Fruit fly (Drosophila melanogaster) whole organism, embryonic: ENCODE measurements around the gene caps.

Experiments
- Awh ChIP-seq: fragments of 200-800 bp; sonication (Bioruptor generic); IDR thresholded peaks from 2 replicates; pipeline ENCODE4, ENCODE4 v1.3.6; 2022; ENCODE audit warnings: missing biosample characterization, missing genetic modification characterization
- Blimp-1 ChIP-seq: fragments of 200-800 bp; sonication (Bioruptor generic); optimal IDR thresholded peaks from 3 replicates; lab custom pipeline; 2018; ENCODE audit warnings: missing biosample characterization, missing genetic modification characterization, mild to moderate bottlenecking, moderate library complexity, missing genetic modification reagents
- C15 ChIP-seq: fragments of 200-800 bp; sonication (Bioruptor generic); IDR thresholded peaks from 3 replicates; pipeline ENCODE4 v1.3.6; 2022; ENCODE audit warnings: missing biosample characterization, missing genetic modification characterization
- CG1024 ChIP-seq: fragments of 200-800 bp; sonication (Bioruptor generic); IDR thresholded peaks from 2 replicates; pipeline ENCODE4 v1.3.6; 2022; ENCODE audit warnings: missing biosample characterization, missing genetic modification characterization
- CG10321 ChIP-seq: fragments of 200-800 bp; sonication (Bioruptor generic); IDR thresholded peaks from 2 replicates; pipeline ENCODE4 v1.3.6; 2022; ENCODE audit warnings: missing biosample characterization, missing genetic modification characterization
- CG10366 ChIP-seq: fragments of 200-800 bp; sonication (Bioruptor generic); IDR thresholded peaks from 2 replicates; pipeline ENCODE4 v1.3.6; 2022; ENCODE audit warnings: missing biosample characterization, missing genetic modification characterization
- CG11504 ChIP-seq: fragments of 200-800 bp; sonication (Bioruptor generic); optimal IDR thresholded peaks from 3 replicates; lab custom pipeline; 2019; ENCODE audit warnings: missing biosample characterization, mild to moderate bottlenecking, missing genetic modification characterization, moderate library complexity
- CG1233 ChIP-seq: fragments of 200-800 bp; sonication (Bioruptor generic); optimal IDR thresholded peaks from 4 replicates; lab custom pipeline; 2018; ENCODE audit warnings: missing biosample characterization, mild to moderate bottlenecking, missing genetic modification characterization
- CG15696 ChIP-seq: fragments of 200-800 bp; sonication (Bioruptor generic); optimal IDR thresholded peaks from 2 replicates; lab custom pipeline; 2019; ENCODE audit warnings: missing biosample characterization, mild to moderate bottlenecking, missing genetic modification characterization, moderate library complexity
- CG17361 ChIP-seq: fragments of 200-800 bp; sonication (Bioruptor generic); IDR thresholded peaks from 3 replicates; pipeline ENCODE4 v1.3.6; 2022; ENCODE audit warnings: missing biosample characterization, missing genetic modification characterization
- CG17568 ChIP-seq: fragments of 200-800 bp; sonication (Bioruptor generic); optimal IDR thresholded peaks from 2 replicates; lab custom pipeline; 2018; ENCODE audit warnings: missing biosample characterization, mild to moderate bottlenecking, missing genetic modification characterization, moderate library complexity
- CG2116 ChIP-seq: fragments of 200-800 bp; sonication (Bioruptor generic); optimal IDR thresholded peaks from 3 replicates; lab custom pipeline; 2018; ENCODE audit warnings: missing biosample characterization, mild to moderate bottlenecking, missing genetic modification characterization
- CG33213 ChIP-seq: fragments of 200-800 bp; sonication (Bioruptor generic); optimal IDR thresholded peaks from 3 replicates; lab custom pipeline; 2016; ENCODE audit warnings: missing biosample characterization, missing genetic modification characterization
- CG3847 ChIP-seq: fragments of 200-800 bp; sonication (Bioruptor generic); IDR thresholded peaks from 2 replicates; pipeline ENCODE4 v1.3.6; 2022; ENCODE audit warnings: missing biosample characterization, missing genetic modification characterization
- CG4328 ChIP-seq: fragments of 200-800 bp; sonication (Bioruptor generic); optimal IDR thresholded peaks from 3 replicates; lab custom pipeline; 2017; ENCODE audit warnings: missing biosample characterization, missing genetic modification reagents, missing genetic modification characterization
- CG4424 ChIP-seq: fragments of 200-800 bp; sonication (Bioruptor generic); optimal IDR thresholded peaks from 3 replicates; lab custom pipeline; 2016; ENCODE audit warnings: missing biosample characterization, missing genetic modification characterization
- CG7839 ChIP-seq: fragments of 200-800 bp; sonication (Bioruptor generic); optimal IDR thresholded peaks from 3 replicates; lab custom pipeline; 2018; ENCODE audit warnings: missing biosample characterization, mild to moderate bottlenecking, missing genetic modification characterization, moderate library complexity
- CG7963 ChIP-seq: fragments of 200-800 bp; sonication (Bioruptor generic); IDR thresholded peaks from 3 replicates; pipeline ENCODE4 v1.3.6; 2022; ENCODE audit warnings: missing biosample characterization, missing genetic modification characterization; ENCODE audit not compliant: partially characterized antibody
- CG8765 ChIP-seq: fragments of 200-800 bp; sonication (Bioruptor generic); IDR thresholded peaks from 2 replicates; pipeline ENCODE4 v1.3.6; 2022; ENCODE audit warnings: missing biosample characterization, missing genetic modification characterization
- CG9797 ChIP-seq: fragments of 200-800 bp; sonication (Bioruptor generic); optimal IDR thresholded peaks from 3 replicates; lab custom pipeline; 2018; ENCODE audit warnings: missing biosample characterization, mild to moderate bottlenecking, missing genetic modification characterization
- CG9932 ChIP-seq: fragments of 200-800 bp; sonication (Bioruptor generic); IDR thresholded peaks from 2 replicates; pipeline ENCODE4 v1.3.6; 2022; ENCODE audit warnings: missing biosample characterization, missing genetic modification characterization
- CkIIα-i1 ChIP-seq: fragments of 200-800 bp; sonication (Bioruptor generic); IDR thresholded peaks from 2 replicates; pipeline ENCODE4 v1.3.6; 2022; ENCODE audit warnings: missing biosample characterization, missing genetic modification characterization
- Deaf1 ChIP-seq: fragments of 200-800 bp; optimal IDR thresholded peaks from 3 replicates; lab custom pipeline; 2019; ENCODE audit warnings: missing biosample characterization, mild to moderate bottlenecking, missing genetic modification characterization, moderate library complexity
- Dll ChIP-seq: fragments of 200-800 bp; sonication (Bioruptor generic); IDR thresholded peaks from 4 replicates; pipeline ENCODE4 v1.3.6; 2022; ENCODE audit warnings: missing biosample characterization, missing genetic modification characterization; ENCODE audit not compliant: partially characterized antibody
- Doc3 ChIP-seq: fragments of 200-800 bp; sonication (Bioruptor generic); IDR thresholded peaks from 3 replicates; pipeline ENCODE4 v1.3.6; 2022; ENCODE audit warnings: missing biosample characterization, missing genetic modification characterization; ENCODE audit not compliant: partially characterized antibody
- Elba2 ChIP-seq: fragments of 200-800 bp; sonication (Bioruptor generic); optimal IDR thresholded peaks from 3 replicates; lab custom pipeline; 2016; ENCODE audit warnings: missing biosample characterization, missing genetic modification characterization
- Hr39 ChIP-seq: fragments of >200 bp; optimal IDR thresholded peaks from 2 replicates; lab custom pipeline; 2017
- Hr78 ChIP-seq, 2 experiments: fragments of 200-800 bp in 1 of 2; fragments of >200 bp in 1 of 2; sonication (Bioruptor generic) in 1 of 2; optimal IDR thresholded peaks; 2 replicates each; lab custom pipeline; 2017 to 2019; ENCODE audit warnings: missing biosample characterization in 2 of 2, missing genetic modification characterization in 2 of 2, mild to moderate bottlenecking in 1 of 2, moderate library complexity in 1 of 2
- Meics ChIP-seq: fragments of 200-800 bp; sonication (Bioruptor generic); optimal IDR thresholded peaks from 2 replicates; lab custom pipeline; 2017; ENCODE audit warnings: missing biosample characterization, mild to moderate bottlenecking, missing genetic modification characterization
- Mrtf ChIP-seq: fragments of 200-800 bp; sonication (Bioruptor generic); IDR thresholded peaks from 3 replicates; pipeline ENCODE4 v1.3.6; 2022; ENCODE audit warnings: missing biosample characterization, missing genetic modification characterization
- Nf-YB ChIP-seq: fragments of 200-800 bp; sonication (Bioruptor generic); optimal IDR thresholded peaks from 3 replicates; lab custom pipeline; 2019; ENCODE audit warnings: missing biosample characterization, mild to moderate bottlenecking, missing genetic modification characterization, moderate library complexity
- Opbp ChIP-seq: fragments of 200-800 bp; sonication (Bioruptor generic); IDR thresholded peaks from 3 replicates; pipeline ENCODE4 v1.3.6; 2022; ENCODE audit warnings: missing biosample characterization, missing genetic modification characterization; ENCODE audit not compliant: partially characterized antibody
- Optix ChIP-seq: fragments of 200-800 bp; sonication (Bioruptor generic); IDR thresholded peaks from 3 replicates; pipeline ENCODE4 v1.3.6; 2022; ENCODE audit warnings: missing biosample characterization, missing genetic modification characterization
- Spps ChIP-seq: fragments of 200-800 bp; sonication (Bioruptor generic); optimal IDR thresholded peaks from 2 replicates; lab custom pipeline; 2018; ENCODE audit warnings: missing biosample characterization, mild to moderate bottlenecking, missing genetic modification characterization
- Xrp1 ChIP-seq: fragments of 200-800 bp; sonication (Bioruptor generic); IDR thresholded peaks from 2 replicates; pipeline ENCODE4 v1.3.6; 2022; ENCODE audit warnings: missing biosample characterization, missing genetic modification characterization
- ac ChIP-seq: fragments of 200-800 bp; sonication (Bioruptor generic); optimal IDR thresholded peaks from 3 replicates; lab custom pipeline; 2017; ENCODE audit warnings: missing biosample characterization, mild to moderate bottlenecking, missing genetic modification characterization
- dmrt11E ChIP-seq: fragments of 200-800 bp; sonication (Bioruptor generic); optimal IDR thresholded peaks from 3 replicates; lab custom pipeline; 2018; ENCODE audit warnings: missing biosample characterization, mild to moderate bottlenecking, missing genetic modification characterization, moderate library complexity
- dmrt99B ChIP-seq: fragments of 200-800 bp; sonication (Bioruptor generic); optimal IDR thresholded peaks from 2 replicates; lab custom pipeline; 2018; ENCODE audit warnings: missing biosample characterization, mild to moderate bottlenecking, missing genetic modification characterization, moderate library complexity
- esg ChIP-seq: fragments of 200-800 bp; sonication (Bioruptor generic); conservative IDR thresholded peaks from 2 replicates; pipeline ENCODE4 v1.3.6; 2022; ENCODE audit warnings: missing biosample characterization, missing genetic modification characterization
- fd3F ChIP-seq: fragments of 200-800 bp; sonication (Bioruptor generic); optimal IDR thresholded peaks from 2 replicates; lab custom pipeline; 2018; ENCODE audit warnings: missing biosample characterization, mild to moderate bottlenecking, missing genetic modification characterization, moderate library complexity
- ftz-f1 ChIP-seq: fragments of 200-800 bp; sonication (Bioruptor generic); optimal IDR thresholded peaks from 2 replicates; lab custom pipeline; 2016; ENCODE audit warnings: missing biosample characterization, missing genetic modification characterization
- gsb ChIP-seq: fragments of 200-800 bp; sonication (Bioruptor generic); IDR thresholded peaks from 2 replicates; pipeline ENCODE4 v1.3.6; 2022; ENCODE audit warnings: missing biosample characterization, missing genetic modification characterization
- jigr1 ChIP-seq: fragments of 200-800 bp; sonication (Bioruptor generic); IDR thresholded peaks from 3 replicates; pipeline ENCODE4 v1.3.6; 2022; ENCODE audit warnings: missing biosample characterization, missing genetic modification characterization
- kah ChIP-seq: fragments of 200-800 bp; sonication (Bioruptor generic); optimal IDR thresholded peaks from 2 replicates; lab custom pipeline; 2018; ENCODE audit warnings: missing biosample characterization, mild to moderate bottlenecking, missing genetic modification characterization
- lmd ChIP-seq: fragments of 200-800 bp; sonication (Bioruptor generic); IDR thresholded peaks from 2 replicates; pipeline ENCODE4 v1.3.6; 2022; ENCODE audit warnings: missing biosample characterization, missing genetic modification characterization
- maf-S ChIP-seq: fragments of 200-800 bp; sonication (Bioruptor generic); optimal IDR thresholded peaks from 2 replicates; lab custom pipeline; 2016; ENCODE audit warnings: missing biosample characterization, missing genetic modification characterization
- mam ChIP-seq: fragments of 200-800 bp; sonication (Bioruptor generic); optimal IDR thresholded peaks from 3 replicates; lab custom pipeline; 2016; ENCODE audit warnings: missing biosample characterization, missing genetic modification characterization
- run ChIP-seq: fragments of 200-800 bp; sonication (Bioruptor generic); optimal IDR thresholded peaks from 3 replicates; lab custom pipeline; 2018; ENCODE audit warnings: missing biosample characterization, mild to moderate bottlenecking, missing genetic modification characterization
- sens ChIP-seq: fragments of 200-800 bp; sonication (Bioruptor generic); peaks from one replicate; lab custom pipeline; 2016; ENCODE audit warnings: missing biosample characterization, missing genetic modification characterization
- sim ChIP-seq: fragments of 200-800 bp; sonication (Bioruptor generic); IDR thresholded peaks from 2 replicates; pipeline ENCODE4 v1.3.6; 2022; ENCODE audit warnings: missing biosample characterization, missing genetic modification characterization
- stwl ChIP-seq: fragments of 200-800 bp; sonication (Bioruptor generic); optimal IDR thresholded peaks from 3 replicates; lab custom pipeline; 2018; ENCODE audit warnings: missing biosample characterization, mild to moderate bottlenecking, missing genetic modification characterization, moderate library complexity
- twi ChIP-seq: fragments of 200-800 bp; optimal IDR thresholded peaks from 2 replicates; lab custom pipeline; 2019; ENCODE audit warnings: missing biosample characterization, mild to moderate bottlenecking, missing genetic modification characterization, moderate library complexity

caps gene

DNA sequence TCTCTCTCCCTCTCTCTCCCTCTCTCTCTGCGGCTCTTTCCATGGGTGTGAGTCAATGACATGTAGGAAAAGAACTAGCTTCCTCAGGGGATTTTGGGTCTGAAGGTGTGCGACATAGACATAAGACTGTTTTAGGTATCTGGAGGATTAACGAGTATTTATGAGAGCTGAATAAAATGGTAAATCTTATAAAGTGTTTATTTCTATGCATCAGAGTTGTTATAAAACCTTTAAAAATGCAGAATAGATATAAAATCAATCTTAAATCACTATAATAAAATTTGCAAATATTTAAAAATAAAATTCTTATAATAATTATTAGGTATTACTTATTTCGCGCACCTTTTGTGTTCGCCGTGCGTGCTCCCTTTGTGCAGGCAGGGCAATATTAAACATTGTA lies 8.6 kb downstream of the caps start (continued):
- TF ChIP-seq CG15696 (tag; lab: Kevin White, UChicago): peak; percentile 13
- no peak for TF ChIP-seq maf-S (GFP tag; lab: Kevin White, UChicago)
- TF ChIP-seq esg (GFP tag; lab: Robert Waterston, UW): no peak
- peak; percentile 42 for TF ChIP-seq Blimp-1 (GFP tag; lab: Kevin White, UChicago)
- TF ChIP-seq twi: no peak
- TF ChIP-seq CG10321 (GFP tag; lab: Robert Waterston, UW): no peak
- TF ChIP-seq CG33213 (GFP tag; lab: Kevin White, UChicago): no peak
- TF ChIP-seq Xrp1: peak; percentile 6; the same call in 1 of the 2 replicates
- no peak for TF ChIP-seq CkIIα-i1
- no peak for TF ChIP-seq stwl (tag; lab: Kevin White, UChicago)
- TF ChIP-seq kah: no peak
- no peak for TF ChIP-seq CG1233 (GFP tag; lab: Kevin White, UChicago)
- TF ChIP-seq CG10366 (GFP tag; lab: Robert Waterston, UW): no peak
- peak; percentile 8 for TF ChIP-seq CG4424 (GFP tag; lab: Kevin White, UChicago)
- TF ChIP-seq Opbp (GFP tag; lab: Robert Waterston, UW): no peak
- TF ChIP-seq ftz-f1 (GFP tag; lab: Kevin White, UChicago): no peak
- no peak for TF ChIP-seq dmrt11E
- TF ChIP-seq CG3847: no peak
- TF ChIP-seq Nf-YB (GFP tag; lab: Kevin White, UChicago): no peak
- no peak for TF ChIP-seq gsb (GFP tag; lab: Robert Waterston, UW)
- no peak for TF ChIP-seq Mrtf (GFP tag; lab: Robert Waterston, UW)
- no peak for TF ChIP-seq Spps (tag; lab: Kevin White, UChicago)
- TF ChIP-seq CG17568: no peak
- TF ChIP-seq fd3F (GFP tag; lab: Kevin White, UChicago): no peak
- no peak for TF ChIP-seq CG1024
- TF ChIP-seq Elba2: no peak
- peak; percentile 0 for TF ChIP-seq Meics (GFP tag; lab: Kevin White, UChicago)
- TF ChIP-seq dmrt99B (tag; lab: Kevin White, UChicago): peak; percentile 59
- TF ChIP-seq jigr1 (GFP tag; lab: Robert Waterston, UW): no peak
- TF ChIP-seq sim (GFP tag; lab: Robert Waterston, UW): no peak
- TF ChIP-seq Dll (GFP tag; lab: Robert Waterston, UW): no peak
- no peak for TF ChIP-seq Doc3 (GFP tag; lab: Robert Waterston, UW)
- 0 out of 2 replicates have a peak, but pooled peaks have one; percentile 6 for TF ChIP-seq Awh (GFP tag; lab: Robert Waterston, UW)
- TF ChIP-seq C15: no peak
- TF ChIP-seq ac: no peak
- peak; percentile 28 for TF ChIP-seq sens (GFP tag; lab: Kevin White, UChicago)
- peak; percentile 55 for TF ChIP-seq CG11504 (tag; lab: Kevin White, UChicago)
- TF ChIP-seq CG2116 (GFP tag; lab: Kevin White, UChicago): no peak
- TF ChIP-seq lmd (GFP tag; lab: Robert Waterston, UW): peak; percentile 57
- TF ChIP-seq run (tag; lab: Kevin White, UChicago): no peak
- peak; percentile 78 for TF ChIP-seq CG17361 (GFP tag; lab: Robert Waterston, UW)
- no peak for TF ChIP-seq CG7963 (GFP tag; lab: Robert Waterston, UW)
- no peak for TF ChIP-seq mam (GFP tag; lab: Kevin White, UChicago)
- no peak for TF ChIP-seq Hr78 (GFP tag; optimal IDR thresholded peaks at IDR 0.05; lab: Kevin White, UChicago)
- no peak for TF ChIP-seq CG4328 (GFP tag; lab: Kevin White, UChicago)
- TF ChIP-seq CG9797 (GFP tag; lab: Kevin White, UChicago): no peak
- no peak for TF ChIP-seq CG8765 (GFP tag; lab: Robert Waterston, UW)
- no peak for TF ChIP-seq Hr39 (lab: Kevin White, UChicago)
- peak; percentile 52 for TF ChIP-seq CG7839 (tag; lab: Kevin White, UChicago)
- 0 out of 2 replicates have a peak, but pooled peaks have one; percentile 6 for TF ChIP-seq CG9932 (GFP tag; lab: Robert Waterston, UW)
- no peak for TF ChIP-seq Optix (GFP tag; lab: Robert Waterston, UW)
- peak; percentile 12 for TF ChIP-seq Deaf1 (tag; lab: Kevin White, UChicago)
